Fruit fly (Drosophila melanogaster) whole organism, wandering third instar larva: ENCODE data around the gene daw.
A peak's percentile ranks its signal among the peaks of the same experiment; 100 is the strongest.

Source experiments
- Abd-B ChIP-seq: fragments of >200 bp; optimal IDR thresholded peaks from 2 replicates; lab custom pipeline; 2017; ENCODE audit warnings: missing biosample characterization, missing genetic modification characterization
- CG32264 ChIP-seq: fragments of 200-800 bp; sonication (Bioruptor generic); optimal IDR thresholded peaks from 2 replicates; lab custom pipeline; 2016; ENCODE audit warnings: missing biosample characterization, missing genetic modification characterization
- CG9705 ChIP-seq: fragments of 200-800 bp; sonication (Bioruptor generic); optimal IDR thresholded peaks from 2 replicates; lab custom pipeline; 2018; ENCODE audit warnings: missing biosample characterization, mild to moderate bottlenecking, missing genetic modification characterization
- CrebA ChIP-seq: fragments of 200-800 bp; sonication (Bioruptor generic); optimal IDR thresholded peaks from 2 replicates; lab custom pipeline; 2016; ENCODE audit warnings: missing biosample characterization, mild to moderate bottlenecking, missing genetic modification characterization, borderline replicate concordance
- Dfd ChIP-seq: fragments of >200 bp; optimal IDR thresholded peaks from 2 replicates; lab custom pipeline; 2017; ENCODE audit warnings: missing biosample characterization, missing genetic modification characterization
- Dif ChIP-seq: fragments of 200-275, 200-300 bp; sonication (Bioruptor generic); optimal IDR thresholded peaks from 2 replicates; lab custom pipeline; 2018; ENCODE audit warnings: missing biosample characterization, missing genetic modification characterization; ENCODE audit not compliant: partially characterized antibody
- GATAd ChIP-seq: sonication (Bioruptor generic); optimal IDR thresholded peaks from 2 replicates; lab custom pipeline; 2016; ENCODE audit warnings: missing biosample characterization, missing genetic modification characterization
- HLH106 ChIP-seq: fragments of 200-800 bp; optimal IDR thresholded peaks from 3 replicates; lab custom pipeline; 2019; ENCODE audit warnings: missing biosample characterization, mild to moderate bottlenecking, missing genetic modification characterization, moderate library complexity
- Hnf4 ChIP-seq: fragments of 200-800 bp; sonication (Bioruptor generic); optimal IDR thresholded peaks from 2 replicates; lab custom pipeline; 2016; ENCODE audit warnings: missing biosample characterization, mild to moderate bottlenecking, missing genetic modification characterization
- Hr78 ChIP-seq: fragments of >200 bp; optimal IDR thresholded peaks from 2 replicates; lab custom pipeline; 2017; ENCODE audit warnings: missing biosample characterization, missing genetic modification characterization
- Hr83 ChIP-seq: fragments of 200-300 bp; sonication (Bioruptor generic); optimal IDR thresholded peaks from 2 replicates; lab custom pipeline; 2016; ENCODE audit warnings: missing biosample characterization, mild to moderate bottlenecking, missing genetic modification characterization, moderate library complexity; ENCODE audit not compliant: poor library complexity, severe bottlenecking
- Jra ChIP-seq: sonication (Bioruptor generic); optimal IDR thresholded peaks from 2 replicates; lab custom pipeline; 2016; ENCODE audit warnings: missing biosample characterization, missing genetic modification characterization
- Mio ChIP-seq: sonication (Bioruptor generic); optimal IDR thresholded peaks from 2 replicates; lab custom pipeline; 2016; ENCODE audit warnings: missing biosample characterization, missing genetic modification characterization
- Myc ChIP-seq: fragments of >200 bp; optimal IDR thresholded peaks from 2 replicates; lab custom pipeline; 2017
- N ChIP-seq: fragments of >200 bp; optimal IDR thresholded peaks from 2 replicates; lab custom pipeline; 2018; ENCODE audit warnings: missing biosample characterization, missing external identifiers, missing genetic modification characterization
- OdsH ChIP-seq: fragments of 200-800 bp; sonication (Bioruptor generic); optimal IDR thresholded peaks from 2 replicates; lab custom pipeline; 2016; ENCODE audit warnings: missing biosample characterization, mild to moderate bottlenecking, missing genetic modification characterization
- Rel ChIP-seq, 2 experiments: fragments of 200-800 bp; sonication (Bioruptor generic) in 1 of 2; optimal IDR thresholded peaks; 2 replicates in 1 of 2; 3 replicates in 1 of 2; lab custom pipeline; 2016 to 2019; ENCODE audit warnings: mild to moderate bottlenecking in 2 of 2, missing biosample characterization in 2 of 2, missing genetic modification characterization in 2 of 2, moderate library complexity in 1 of 2
- Sp1 ChIP-seq: fragments of 200-800 bp; sonication (Bioruptor generic); optimal IDR thresholded peaks from 3 replicates; lab custom pipeline; 2019; ENCODE audit warnings: missing biosample characterization, mild to moderate bottlenecking, missing genetic modification characterization, moderate library complexity
- Vsx2 ChIP-seq: fragments of 200-300, 225-300 bp; sonication (Bioruptor generic); optimal IDR thresholded peaks from 2 replicates; lab custom pipeline; 2018; ENCODE audit warnings: missing biosample characterization, missing genetic modification characterization; ENCODE audit not compliant: partially characterized antibody
- br ChIP-seq: fragments of 200-800 bp; sonication (Bioruptor generic); optimal IDR thresholded peaks from 2 replicates; lab custom pipeline; 2016; ENCODE audit warnings: missing biosample characterization, missing genetic modification characterization
- brk ChIP-seq: fragments of 200-800 bp; sonication (Bioruptor generic); optimal IDR thresholded peaks from 2 replicates; lab custom pipeline; 2016; ENCODE audit warnings: missing biosample characterization, mild to moderate bottlenecking, missing genetic modification characterization
- dl ChIP-seq, 2 experiments: fragments of 175-275, 200-275 bp in 1 of 2; fragments of 200-275 bp in 1 of 2; sonication (Bioruptor generic); optimal IDR thresholded peaks; lab custom pipeline; 2018; ENCODE audit warnings: mild to moderate bottlenecking in 2 of 2, missing biosample characterization in 2 of 2, missing genetic modification characterization in 2 of 2, moderate library complexity in 2 of 2; ENCODE audit not compliant: partially characterized antibody in 2 of 2, insufficient read depth in 1 of 2
- dmrt93B ChIP-seq: fragments of 200-800 bp; sonication (Bioruptor generic); optimal IDR thresholded peaks from 2 replicates; lab custom pipeline; 2018; ENCODE audit warnings: missing biosample characterization, mild to moderate bottlenecking, missing genetic modification characterization
- dsf ChIP-seq: sonication (Bioruptor generic); optimal IDR thresholded peaks from 2 replicates; lab custom pipeline; 2016; ENCODE audit warnings: missing biosample characterization, missing genetic modification characterization, borderline replicate concordance
- ey ChIP-seq: fragments of 200-800 bp; sonication (Bioruptor generic); optimal IDR thresholded peaks from 2 replicates; lab custom pipeline; 2016; ENCODE audit warnings: missing biosample characterization, missing genetic modification characterization
- foxo ChIP-seq, 2 experiments: fragments of 200-800 bp; sonication (Bioruptor generic); optimal IDR thresholded peaks; 2 replicates in 1 of 2; 3 replicates in 1 of 2; lab custom pipeline; 2016 to 2017; ENCODE audit warnings: missing biosample characterization in 2 of 2, missing genetic modification characterization in 2 of 2
- fru ChIP-seq: fragments of 200-800 bp; sonication (Bioruptor generic); optimal IDR thresholded peaks from 3 replicates; lab custom pipeline; 2016; ENCODE audit warnings: missing biosample characterization, mild to moderate bottlenecking, missing genetic modification characterization
- h ChIP-seq: fragments of 200-800 bp; sonication (Bioruptor generic); optimal IDR thresholded peaks from 3 replicates; lab custom pipeline; 2016; ENCODE audit warnings: missing biosample characterization, mild to moderate bottlenecking, missing genetic modification characterization
- jim ChIP-seq: fragments of 175-275, 200-325 bp; sonication (Bioruptor generic); optimal IDR thresholded peaks from 2 replicates; lab custom pipeline; 2016; ENCODE audit warnings: missing biosample characterization, mild to moderate bottlenecking, missing genetic modification characterization
- lola ChIP-seq: fragments of >200 bp; optimal IDR thresholded peaks from 2 replicates; lab custom pipeline; 2017; ENCODE audit warnings: missing biosample characterization, missing genetic modification characterization
- pan ChIP-seq: fragments of >200 bp; optimal IDR thresholded peaks from 2 replicates; lab custom pipeline; 2017
- psq ChIP-seq: fragments of 200-800 bp; sonication (Bioruptor generic); optimal IDR thresholded peaks from 3 replicates; lab custom pipeline; 2017; ENCODE audit warnings: missing biosample characterization, mild to moderate bottlenecking, missing genetic modification characterization, moderate library complexity
- rgr ChIP-seq: fragments of 200-800 bp; sonication (Bioruptor generic); optimal IDR thresholded peaks from 3 replicates; lab custom pipeline; 2016; ENCODE audit warnings: missing biosample characterization, mild to moderate bottlenecking, missing genetic modification characterization
- sage ChIP-seq: fragments of 200-800 bp; sonication (Bioruptor generic); optimal IDR thresholded peaks from 2 replicates; lab custom pipeline; 2016; ENCODE audit warnings: missing biosample characterization, mild to moderate bottlenecking, missing genetic modification characterization
- sv ChIP-seq: fragments of 200-800 bp; sonication (Bioruptor generic); optimal IDR thresholded peaks from 3 replicates; lab custom pipeline; 2016; ENCODE audit warnings: missing biosample characterization, missing genetic modification characterization
- tai ChIP-seq: sonication (Bioruptor generic); optimal IDR thresholded peaks from 2 replicates; lab custom pipeline; 2016; ENCODE audit warnings: missing biosample characterization, missing genetic modification characterization
- usp ChIP-seq: fragments of >200 bp; optimal IDR thresholded peaks from 2 replicates; lab custom pipeline; 2017; ENCODE audit warnings: missing biosample characterization, missing genetic modification characterization
- woc ChIP-seq: sonication (Bioruptor generic); optimal IDR thresholded peaks from 2 replicates; lab custom pipeline; 2016; ENCODE audit warnings: missing biosample characterization, mild to moderate bottlenecking, missing genetic modification characterization

daw gene

DNA sequence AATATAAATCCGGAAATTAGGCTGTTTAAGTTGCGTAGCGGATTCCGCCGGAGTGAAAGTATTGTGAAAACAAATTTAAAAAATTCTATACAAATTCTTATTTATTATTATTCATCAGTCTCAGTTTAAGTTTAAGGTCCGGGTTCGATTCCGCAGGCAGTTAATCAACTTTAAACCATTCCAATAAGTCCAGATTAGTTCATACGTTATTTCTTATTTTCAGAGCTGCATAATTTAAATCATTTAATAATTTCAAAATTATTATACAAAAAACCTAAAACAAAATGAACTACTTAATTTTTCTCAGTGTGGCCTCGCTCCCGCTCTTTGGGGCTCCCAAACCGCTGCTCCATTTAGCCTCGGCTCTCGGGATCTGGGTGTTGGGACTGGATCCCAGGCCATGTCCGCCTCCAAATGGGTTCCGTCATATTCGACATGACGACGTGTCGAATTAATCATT lies 25.3 kb downstream of the daw start:
- TF ChIP-seq Jra (GFP tag; lab: Kevin White, UChicago) (no peak), Myc (lab: Kevin White, UChicago) (no peak), dsf (peak; percentile 17), sage (GFP tag; lab: Kevin White, UChicago) (peak; percentile 69), h (peak; percentile 83), Rel (GFP tag; optimal IDR thresholded peaks at IDR 0.05; lab: Kevin White, UChicago) (peak; percentile 7), Rel (tag; optimal IDR thresholded peaks at IDR 0.05; lab: Kevin White, UChicago) (peak; percentile 37), psq (GFP tag; lab: Kevin White, UChicago) (peak; percentile 56), OdsH (GFP tag; lab: Kevin White, UChicago) (peak; percentile 89), Hr78 (GFP tag; lab: Kevin White, UChicago) (no peak), fru (GFP tag; lab: Kevin White, UChicago) (peak; percentile 88), GATAd (GFP tag; lab: Kevin White, UChicago) (peak; percentile 3), pan (lab: Kevin White, UChicago) (no peak), rgr (GFP tag; lab: Kevin White, UChicago) (peak; percentile 81), Hnf4 (GFP tag; lab: Kevin White, UChicago) (peak; percentile 70), Abd-B (GFP tag; lab: Kevin White, UChicago) (no peak), CrebA (peak; percentile 4), Sp1 (peak; percentile 95), HLH106 (tag; lab: Kevin White, UChicago) (peak; percentile 91), N (no peak), lola (GFP tag; lab: Kevin White, UChicago) (no peak), br (peak; percentile 83), sv (GFP tag; lab: Kevin White, UChicago) (peak; percentile 86), jim (GFP tag; lab: Kevin White, UChicago) (no peak), woc (GFP tag; lab: Kevin White, UChicago) (peak; percentile 76), CG9705 (GFP tag; lab: Kevin White, UChicago) (peak; percentile 77), Vsx2 (GFP tag; lab: Kevin White, UChicago) (no peak), brk (GFP tag; lab: Kevin White, UChicago) (peak; percentile 72), tai (GFP tag; lab: Kevin White, UChicago) (peak; percentile 70), Dfd (no peak), Hr83 (GFP tag; lab: Kevin White, UChicago) (no peak), foxo (GFP tag; optimal IDR thresholded peaks at IDR 0.05; lab: Kevin White, UChicago) (peak in 1 of 2 experiments; percentile 93), usp (GFP tag; lab: Kevin White, UChicago) (no peak), dl (GFP tag; optimal IDR thresholded peaks at IDR 0.05; lab: Kevin White, UChicago; ENCODE audit: insufficient read depth in 1 of 2, partially characterized antibody in 2 of 2) (no peak), Dif (GFP tag; lab: Kevin White, UChicago) (no peak), dmrt93B (GFP tag; lab: Kevin White, UChicago) (peak; percentile 89), CG32264 (GFP tag; lab: Kevin White, UChicago) (no peak), ey (GFP tag; lab: Kevin White, UChicago) (peak; percentile 72), Mio (no peak)

DNA sequence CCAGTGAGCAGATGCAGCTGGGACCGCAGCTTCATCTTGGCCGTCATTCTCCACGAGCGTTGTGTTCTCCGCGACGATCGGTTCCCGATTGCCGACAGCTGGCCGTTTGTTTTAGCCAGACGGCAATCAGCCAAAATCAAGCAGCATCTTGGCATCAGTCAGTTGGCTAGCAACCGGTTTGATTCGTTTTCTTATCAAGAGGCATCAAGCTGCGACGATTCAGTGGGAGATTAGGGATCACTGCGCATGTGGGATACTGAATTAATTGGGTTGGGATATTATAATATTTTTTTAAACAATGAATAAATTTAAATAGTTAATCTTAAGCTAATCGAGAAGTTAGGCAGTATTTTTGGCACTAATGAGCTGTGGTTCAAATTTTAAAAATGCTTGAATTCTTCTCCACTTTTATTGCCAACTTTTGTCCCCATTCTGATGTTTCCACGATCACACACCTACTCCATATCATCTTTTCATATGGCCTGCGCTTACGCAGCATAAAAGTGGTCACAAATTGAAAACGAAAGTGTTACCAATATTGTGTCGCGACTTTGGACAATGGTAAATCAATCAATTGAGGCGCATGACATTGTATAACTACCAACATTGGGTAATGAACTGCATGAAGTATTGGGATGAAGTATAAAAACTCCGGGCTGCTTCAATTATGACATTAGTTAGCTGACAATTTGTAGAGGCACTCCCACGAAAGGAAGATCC lies 32.8 kb downstream of the daw start, which contains the start of the genes CG3119 and Cpr23B:
Gene CG3119 (minus strand): TSS at position 92 of the 720 bp plus-strand sequence.
Gene Cpr23B (plus strand): TSS at position 670 of the 720 bp plus-strand sequence.
- TF ChIP-seq GATAd (GFP tag; lab: Kevin White, UChicago) (no peak), lola (GFP tag; lab: Kevin White, UChicago) (no peak), OdsH (GFP tag; lab: Kevin White, UChicago) (no peak), ey (GFP tag; lab: Kevin White, UChicago) (no peak)
